Fruit fly (Drosophila melanogaster): Measurements from ENCODE around the gene CG16957.

CG16957 gene

DNA sequence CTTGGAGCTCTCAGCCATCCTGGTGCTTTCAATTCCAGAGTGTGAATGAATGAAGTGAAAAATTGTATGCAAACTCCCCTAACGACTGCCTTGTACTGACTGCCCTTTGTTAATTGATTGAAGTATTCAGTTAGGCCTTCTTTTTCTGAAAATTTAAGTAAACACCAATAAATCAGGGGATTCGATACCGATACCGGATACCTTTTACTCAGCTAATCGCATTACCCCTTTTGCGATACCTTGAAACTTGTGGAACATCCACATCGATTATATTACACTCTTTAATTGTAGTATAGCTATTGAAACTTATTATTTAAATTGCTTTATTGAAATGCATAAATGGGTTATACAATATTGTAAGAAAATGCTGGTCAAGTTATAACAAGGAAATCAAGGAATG lies at the start of gene CG16957:
Gene CG16957, minus strand, starts transcription at position 101 of the 400 bp plus-strand sequence.
- TF ChIP-seq ey (GFP tag; optimal IDR thresholded peaks at IDR 0.05) (no peak), jim (GFP tag; optimal IDR thresholded peaks at IDR 0.05) (no peak), Hr83 (GFP tag; optimal IDR thresholded peaks at IDR 0.05; ENCODE audit: poor library complexity, severe bottlenecking) (no peak)

DNA sequence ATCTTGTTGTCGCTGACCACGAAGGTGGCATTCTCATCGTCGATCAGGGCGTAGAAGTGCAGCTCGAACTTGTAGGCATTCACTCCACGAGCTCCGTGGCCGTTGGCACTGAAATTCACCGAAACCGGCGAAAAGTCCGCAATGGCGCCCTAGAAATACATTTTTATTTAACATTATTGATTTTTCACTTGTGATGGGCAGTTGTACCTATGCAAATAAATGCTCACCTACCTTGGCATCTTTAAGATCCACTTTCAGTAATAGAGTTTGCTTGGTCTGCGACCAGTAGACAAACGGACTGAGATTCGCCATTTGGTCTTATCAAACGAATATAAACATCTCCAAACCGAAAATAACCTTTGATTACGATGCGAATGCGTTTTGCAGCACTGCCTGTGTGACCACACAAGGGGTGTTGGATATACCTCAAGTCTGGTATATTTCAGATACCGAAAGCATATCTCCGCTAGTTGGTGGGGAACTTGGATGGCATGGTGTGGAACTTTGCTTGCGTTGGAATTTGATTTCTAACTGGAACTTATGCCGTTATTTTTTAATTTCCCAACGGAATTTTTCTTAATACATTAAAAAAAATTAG lies 49.4 kb upstream of the CG16957 start, which contains the start of gene Hacd2:
Gene Hacd2, minus strand, starts transcription at position 403 of the 598 bp plus-strand sequence.
- TF ChIP-seq h (GFP tag; optimal IDR thresholded peaks at IDR 0.05): peak; percentile 25
- peak; percentile 52 for TF ChIP-seq sv (GFP tag; optimal IDR thresholded peaks at IDR 0.05)
- TF ChIP-seq foxo (GFP tag; optimal IDR thresholded peaks at IDR 0.05): peak in 1 of 2 experiments; percentile 34
- TF ChIP-seq psq (GFP tag; optimal IDR thresholded peaks at IDR 0.05): peak; percentile 16
- TF ChIP-seq rgr (GFP tag; optimal IDR thresholded peaks at IDR 0.05): peak; percentile 39
- TF ChIP-seq Hr83 (GFP tag; optimal IDR thresholded peaks at IDR 0.05; ENCODE audit: poor library complexity, severe bottlenecking): peak; percentile 25
- TF ChIP-seq Dfd (GFP tag; optimal IDR thresholded peaks at IDR 0.05): no peak
- TF ChIP-seq Hnf4 (GFP tag; optimal IDR thresholded peaks at IDR 0.05): peak; percentile 77
- TF ChIP-seq N (GFP tag; optimal IDR thresholded peaks at IDR 0.05): no peak
- peak; percentile 33 for TF ChIP-seq HLH106 (tag; optimal IDR thresholded peaks at IDR 0.05)
- no peak for TF ChIP-seq Dif (GFP tag; optimal IDR thresholded peaks at IDR 0.05; ENCODE audit: partially characterized antibody)

DNA sequence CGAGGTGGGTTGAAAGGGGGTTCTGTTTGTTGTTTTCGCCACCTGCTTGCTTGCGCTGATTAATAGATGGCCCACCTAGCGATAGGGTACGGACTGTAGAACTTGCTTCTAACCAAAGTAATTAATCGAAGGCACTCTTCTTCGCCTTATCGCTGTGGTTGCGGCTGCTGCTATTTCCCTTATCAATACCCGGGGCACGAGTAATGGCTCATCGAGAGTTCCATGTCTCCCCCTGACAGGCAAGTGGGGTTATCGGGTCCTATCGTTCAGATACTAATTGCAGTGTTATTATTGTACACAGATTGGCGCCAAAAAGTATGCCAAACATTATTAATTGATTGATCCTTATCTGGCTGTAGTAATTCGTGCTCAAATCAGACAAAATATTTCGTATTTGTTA lies 40.8 kb upstream of the CG16957 start:
- TF ChIP-seq Dif (GFP tag; optimal IDR thresholded peaks at IDR 0.05; ENCODE audit: partially characterized antibody): no peak
- no peak for TF ChIP-seq Hnf4 (GFP tag; optimal IDR thresholded peaks at IDR 0.05)
- no peak for TF ChIP-seq jim (GFP tag; optimal IDR thresholded peaks at IDR 0.05)
- TF ChIP-seq Rel (GFP tag; optimal IDR thresholded peaks at IDR 0.05): no peak
- peak; percentile 10 for TF ChIP-seq Rel (tag; optimal IDR thresholded peaks at IDR 0.05)
- TF ChIP-seq OdsH (GFP tag; optimal IDR thresholded peaks at IDR 0.05): no peak
- TF ChIP-seq psq (GFP tag; optimal IDR thresholded peaks at IDR 0.05): no peak
- no peak for TF ChIP-seq dsf (GFP tag; optimal IDR thresholded peaks at IDR 0.05; ENCODE audit: borderline replicate concordance)
- no peak for TF ChIP-seq Jra (GFP tag; optimal IDR thresholded peaks at IDR 0.05)
- TF ChIP-seq fru (GFP tag; optimal IDR thresholded peaks at IDR 0.05): peak; percentile 44
- no peak for TF ChIP-seq woc (GFP tag; optimal IDR thresholded peaks at IDR 0.05)
- no peak for TF ChIP-seq usp (GFP tag; optimal IDR thresholded peaks at IDR 0.05)
- no peak for TF ChIP-seq sv (GFP tag; optimal IDR thresholded peaks at IDR 0.05)
- TF ChIP-seq foxo (GFP tag; optimal IDR thresholded peaks at IDR 0.05): no peak
- no peak for TF ChIP-seq lola (GFP tag; optimal IDR thresholded peaks at IDR 0.05)
- peak; percentile 28 for TF ChIP-seq Hr83 (GFP tag; optimal IDR thresholded peaks at IDR 0.05; ENCODE audit: poor library complexity, severe bottlenecking)
- TF ChIP-seq Mio (GFP tag; optimal IDR thresholded peaks at IDR 0.05): no peak
- TF ChIP-seq brk (GFP tag; optimal IDR thresholded peaks at IDR 0.05): no peak
- no peak for TF ChIP-seq N (GFP tag; optimal IDR thresholded peaks at IDR 0.05)
- peak; percentile 82 for TF ChIP-seq h (GFP tag; optimal IDR thresholded peaks at IDR 0.05)
- TF ChIP-seq Dfd (GFP tag; optimal IDR thresholded peaks at IDR 0.05): no peak
- no peak for TF ChIP-seq Abd-B (GFP tag; optimal IDR thresholded peaks at IDR 0.05)
- no peak for TF ChIP-seq Vsx2 (GFP tag; optimal IDR thresholded peaks at IDR 0.05; ENCODE audit: partially characterized antibody)
- no peak for TF ChIP-seq CrebA (GFP tag; optimal IDR thresholded peaks at IDR 0.05; ENCODE audit: borderline replicate concordance)
- no peak for TF ChIP-seq dmrt93B (GFP tag; optimal IDR thresholded peaks at IDR 0.05)
- no peak for TF ChIP-seq CG9705 (GFP tag; optimal IDR thresholded peaks at IDR 0.05)
- TF ChIP-seq CG32264 (GFP tag; optimal IDR thresholded peaks at IDR 0.05): no peak
- TF ChIP-seq HLH106 (tag; optimal IDR thresholded peaks at IDR 0.05): no peak
- no peak for TF ChIP-seq Hr78 (GFP tag; optimal IDR thresholded peaks at IDR 0.05)
- no peak for TF ChIP-seq sage (GFP tag; optimal IDR thresholded peaks at IDR 0.05)
- TF ChIP-seq dl (GFP tag; optimal IDR thresholded peaks at IDR 0.05; ENCODE audit: insufficient read depth in 1 of 2, partially characterized antibody in 2 of 2): no peak
- no peak for TF ChIP-seq br (GFP tag; optimal IDR thresholded peaks at IDR 0.05)
- TF ChIP-seq ey (GFP tag; optimal IDR thresholded peaks at IDR 0.05): no peak
- TF ChIP-seq Myc (optimal IDR thresholded peaks at IDR 0.05): no peak
